Worm (Caenorhabditis elegans) whole organism, L2 larva: Measurements from ENCODE around the gene R107.5.

Experiments
- egl-27 ChIP-seq: sonication (generic microtip); optimal IDR thresholded peaks from 3 replicates; lab custom pipeline; 2017; ENCODE audit warnings: missing biosample characterization, missing genetic modification reagents, missing genetic modification characterization
- nhr-77 ChIP-seq: fragments of 150-350 bp; optimal IDR thresholded peaks from 2 replicates; lab custom pipeline; 2014; ENCODE audit warnings: missing biosample characterization, missing genetic modification characterization
- sem-4 ChIP-seq: fragments of 150-350 bp; optimal IDR thresholded peaks from 2 replicates; lab custom pipeline; 2014; ENCODE audit warnings: missing biosample characterization, missing genetic modification reagents, missing genetic modification characterization

DNA sequence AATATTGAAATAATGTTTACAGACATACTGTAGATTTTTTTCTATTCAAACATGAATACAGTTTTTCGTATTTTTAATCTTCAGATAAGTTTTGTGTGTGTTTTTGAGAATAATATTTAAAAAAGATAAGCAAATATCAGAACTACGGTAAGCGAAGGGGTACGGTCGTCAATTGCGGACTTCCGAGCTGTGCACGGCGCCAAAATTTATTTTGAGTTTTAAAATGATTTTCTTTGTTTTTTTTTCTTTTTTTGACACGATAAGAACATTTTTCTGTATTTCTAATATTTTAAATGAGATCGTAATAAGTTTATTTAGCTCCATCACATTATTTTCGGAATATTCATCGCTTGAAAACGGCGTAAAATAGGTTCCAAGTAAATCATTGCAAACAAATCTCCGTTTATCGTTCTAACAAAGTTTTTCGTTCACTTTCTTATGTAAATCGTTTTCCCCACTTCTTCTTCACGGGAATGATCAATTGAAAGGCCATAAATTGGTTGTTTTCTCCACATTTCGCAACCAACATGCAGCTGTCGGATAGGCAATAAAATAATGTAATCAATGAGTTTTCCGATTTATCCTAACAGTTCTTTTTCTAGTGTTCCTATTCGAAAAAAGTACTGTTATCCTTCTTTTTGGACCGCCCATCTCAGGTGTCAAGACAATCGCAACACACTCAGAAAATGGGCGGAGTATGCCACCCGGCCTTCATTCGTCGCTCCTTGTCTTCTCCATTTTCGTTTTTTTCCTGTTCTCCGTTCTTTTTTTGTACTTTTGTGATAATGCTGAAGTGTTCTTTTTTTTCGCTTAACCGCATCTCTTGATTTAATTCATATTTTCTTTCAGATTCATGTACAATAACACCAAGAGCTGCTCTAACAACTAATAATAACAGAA is 38.1 kb upstream of the R107.5 start, which contains the start of gene glp-1:
- TF ChIP-seq egl-27 (tag; lab: Kevin White, UChicago) (no peak), nhr-77 (tag; lab: Kevin White, UChicago) (no peak), sem-4 (tag; lab: Kevin White, UChicago) (no peak)
